Worm (Caenorhabditis elegans): ENCODE measurements around the gene B0554.5.

The B0554.5 gene

DNA sequence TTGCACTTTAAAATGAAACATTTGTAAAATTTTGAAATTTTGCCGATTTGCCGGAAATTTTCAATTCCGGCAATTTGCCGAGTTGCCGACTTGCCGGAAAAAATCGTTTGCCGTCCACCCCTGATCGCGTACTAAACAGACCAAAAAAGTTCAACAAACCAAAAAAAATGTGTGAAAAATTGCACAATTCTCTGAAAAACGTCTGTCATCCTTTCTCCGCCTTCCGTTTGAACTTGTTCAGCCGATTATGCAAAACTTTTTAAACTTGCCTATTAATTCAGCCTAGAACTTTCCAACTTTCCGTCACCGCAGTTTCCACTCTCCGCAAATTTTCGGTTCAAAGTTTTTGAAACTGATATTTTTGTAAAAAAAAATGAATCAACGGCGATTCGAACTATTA, at the start of gene B0554.5:
Gene B0554.5, plus strand, starts transcription at position 301 of the 400 bp plus-strand sequence.
- TF ChIP-seq ceh-36 (tag; optimal IDR thresholded peaks at IDR 0.05): no peak
- no peak for TF ChIP-seq tbx-37 (GFP tag; conservative IDR thresholded peaks at IDR 0.05)
- TF ChIP-seq ama-1 (optimal IDR thresholded peaks at IDR 0.05): no peak
- TF ChIP-seq aly-1 (tag; optimal IDR thresholded peaks at IDR 0.05): no peak
- TF ChIP-seq tra-4 (tag; optimal IDR thresholded peaks at IDR 0.05): no peak
- TF ChIP-seq hmg-4 (GFP tag; optimal IDR thresholded peaks at IDR 0.05): no peak
- no peak for TF ChIP-seq F13C5.2 (tag; optimal IDR thresholded peaks at IDR 0.05)
- no peak for TF ChIP-seq tbx-11 (GFP tag; IDR thresholded peaks at IDR 0.05)
- no peak for TF ChIP-seq flt-1 (GFP tag; IDR thresholded peaks at IDR 0.05)
- TF ChIP-seq sea-1 (GFP tag; conservative IDR thresholded peaks at IDR 0.05): no peak
- TF ChIP-seq scrt-1 (GFP tag; IDR thresholded peaks at IDR 0.05): no peak
- TF ChIP-seq hnd-1 (tag; optimal IDR thresholded peaks at IDR 0.05): no peak
- TF ChIP-seq ceh-13 (GFP tag; optimal IDR thresholded peaks at IDR 0.05): no peak
- no peak for TF ChIP-seq hmbx-1 (tag; optimal IDR thresholded peaks at IDR 0.05)
- TF ChIP-seq B0310.2 (tag; optimal IDR thresholded peaks at IDR 0.05): no peak

DNA sequence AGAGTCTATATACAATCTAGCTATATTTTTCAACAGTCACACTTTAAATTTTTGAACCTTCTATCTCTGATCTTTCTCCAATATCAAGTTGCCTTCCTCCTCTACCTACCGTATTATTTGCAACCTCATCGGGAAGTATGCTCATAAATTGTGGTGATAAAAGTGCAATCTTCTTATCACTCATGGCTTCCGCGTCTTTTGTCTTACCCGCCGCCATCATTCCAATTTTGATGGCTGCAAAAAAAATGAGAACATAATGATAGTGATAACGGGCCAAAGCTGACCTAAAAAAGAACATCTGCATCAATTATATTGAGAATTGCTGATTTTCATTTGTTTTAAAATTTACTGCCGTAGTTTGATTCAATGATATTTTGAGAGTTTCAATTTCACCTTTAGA, 47.5 kb upstream of the B0554.5 start:
- no peak for TF ChIP-seq pes-1 (GFP tag; IDR thresholded peaks at IDR 0.05)
- no peak for TF ChIP-seq hnd-1 (tag; optimal IDR thresholded peaks at IDR 0.05)
- no peak for TF ChIP-seq sea-1 (GFP tag; conservative IDR thresholded peaks at IDR 0.05)
- TF ChIP-seq ceh-36 (tag; optimal IDR thresholded peaks at IDR 0.05): no peak
- TF ChIP-seq tbx-37 (GFP tag; conservative IDR thresholded peaks at IDR 0.05): no peak

DNA sequence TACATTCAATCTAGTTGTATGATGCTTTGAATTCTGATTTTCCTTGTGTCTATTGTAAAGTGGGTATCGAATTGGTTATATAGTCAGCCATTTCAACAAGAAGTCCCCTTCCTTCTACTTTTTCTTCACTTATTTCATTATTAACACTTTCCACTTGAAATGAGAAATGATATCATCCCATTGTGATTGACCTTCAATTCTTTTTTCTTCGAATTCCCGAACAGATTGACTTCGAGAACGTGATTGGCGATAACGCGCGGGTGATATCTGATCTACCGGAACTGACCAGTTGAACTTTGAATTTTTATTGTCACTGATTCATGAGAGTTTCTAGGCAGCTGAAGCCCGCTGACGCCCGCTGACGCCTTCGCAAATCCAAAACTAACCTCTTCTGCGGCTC, 46.0 kb upstream of the B0554.5 start:
- TF ChIP-seq ceh-36 (tag; optimal IDR thresholded peaks at IDR 0.05) (no peak), aly-1 (tag; optimal IDR thresholded peaks at IDR 0.05) (no peak), pes-1 (GFP tag; IDR thresholded peaks at IDR 0.05) (no peak), tra-4 (tag; optimal IDR thresholded peaks at IDR 0.05) (no peak), ets-7 (tag; optimal IDR thresholded peaks at IDR 0.05) (no peak), flt-1 (GFP tag; IDR thresholded peaks at IDR 0.05) (no peak), B0310.2 (tag; optimal IDR thresholded peaks at IDR 0.05) (no peak), tbx-37 (GFP tag; conservative IDR thresholded peaks at IDR 0.05) (no peak), F13C5.2 (tag; optimal IDR thresholded peaks at IDR 0.05) (no peak), scrt-1 (GFP tag; IDR thresholded peaks at IDR 0.05) (no peak), hmbx-1 (tag; optimal IDR thresholded peaks at IDR 0.05) (no peak), sea-1 (GFP tag; conservative IDR thresholded peaks at IDR 0.05) (no peak), hmg-4 (GFP tag; optimal IDR thresholded peaks at IDR 0.05) (no peak), ama-1 (optimal IDR thresholded peaks at IDR 0.05) (no peak), tbx-11 (GFP tag; IDR thresholded peaks at IDR 0.05) (no peak), hnd-1 (tag; optimal IDR thresholded peaks at IDR 0.05) (no peak), ceh-13 (GFP tag; optimal IDR thresholded peaks at IDR 0.05) (no peak)

DNA sequence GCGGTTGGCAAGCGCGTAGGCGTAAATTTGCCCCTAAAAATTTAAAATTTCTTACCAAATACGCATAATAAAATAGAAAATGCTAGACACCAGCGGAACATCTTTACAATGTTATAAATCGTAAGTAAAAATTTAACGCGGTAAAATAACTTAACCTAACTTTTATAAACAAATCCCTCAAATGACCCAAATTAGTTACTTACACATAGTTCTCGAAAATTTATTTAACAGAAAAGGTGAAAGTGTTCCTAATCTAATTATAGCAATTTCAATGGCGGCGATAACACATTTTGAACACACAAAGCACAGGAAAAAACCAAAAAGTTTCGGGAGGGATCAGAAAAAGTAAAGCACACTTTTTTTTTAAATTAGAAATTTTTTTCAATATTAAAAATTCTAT, 44.1 kb upstream of the B0554.5 start, which contains the start of gene mltn-8:
Gene mltn-8, minus strand, starts transcription at position 101 of the 400 bp plus-strand sequence.
- TF ChIP-seq scrt-1 (GFP tag; IDR thresholded peaks at IDR 0.05) (no peak), tbx-11 (GFP tag; IDR thresholded peaks at IDR 0.05) (no peak), ceh-36 (tag; optimal IDR thresholded peaks at IDR 0.05) (no peak), flt-1 (GFP tag; IDR thresholded peaks at IDR 0.05) (no peak), ets-7 (tag; optimal IDR thresholded peaks at IDR 0.05) (no peak)

DNA sequence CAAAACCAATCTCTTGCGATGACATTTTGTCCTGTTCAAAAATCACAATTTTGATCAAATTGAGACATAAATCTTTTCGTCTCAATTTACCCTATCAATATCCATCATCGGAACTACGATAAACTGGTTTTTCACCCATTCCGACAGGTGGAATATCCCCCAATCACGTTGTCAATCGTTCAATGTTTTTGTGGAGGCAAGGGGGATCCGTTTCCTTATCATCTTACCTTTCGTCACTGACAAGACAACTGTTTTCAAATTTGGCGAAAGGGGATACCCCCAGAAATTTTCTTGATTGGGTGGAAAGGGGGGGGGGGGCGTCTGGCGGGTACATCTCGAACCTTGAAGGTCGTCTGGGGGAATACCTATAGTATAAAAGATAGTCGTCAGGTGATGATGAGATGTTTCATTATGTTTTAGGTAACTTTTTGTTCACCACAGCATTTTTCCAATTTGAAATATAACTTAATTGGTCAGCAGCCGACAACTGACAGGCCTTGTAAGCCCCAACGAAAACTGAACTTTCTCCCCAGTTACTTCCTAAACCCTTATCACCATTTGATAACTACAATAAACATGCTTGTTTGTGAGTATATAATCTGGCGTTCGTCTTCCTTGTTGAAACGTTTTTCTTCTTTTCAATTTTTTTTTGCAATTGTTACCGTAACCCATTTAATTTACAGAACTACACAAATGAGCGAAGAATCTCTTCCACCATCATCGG, 42.9 kb upstream of the B0554.5 start, which contains the start of gene ZK6.8:
Gene ZK6.8, plus strand, starts transcription at position 682 of the 724 bp plus-strand sequence.
- no peak for TF ChIP-seq ets-7 (tag; optimal IDR thresholded peaks at IDR 0.05)

DNA sequence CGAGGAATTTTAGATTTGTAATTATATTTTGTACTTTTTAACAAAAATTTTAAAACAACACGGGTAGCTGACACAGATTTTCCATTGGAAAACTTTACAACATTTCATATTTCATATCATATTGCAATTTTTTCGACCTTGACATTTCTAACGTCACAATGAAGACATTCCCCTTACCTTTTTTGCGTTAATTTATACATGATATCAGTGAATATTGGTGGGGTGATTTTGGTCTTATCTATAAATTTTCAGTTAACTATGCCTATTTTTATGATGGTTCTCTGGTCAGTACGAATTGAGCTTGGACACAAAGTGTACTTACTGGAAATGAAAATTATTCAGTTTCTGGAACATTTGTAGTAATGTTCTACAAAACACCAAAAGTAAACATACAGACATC, 39.7 kb upstream of the B0554.5 start:
- TF ChIP-seq flt-1 (GFP tag; IDR thresholded peaks at IDR 0.05) (no peak), hnd-1 (tag; optimal IDR thresholded peaks at IDR 0.05) (no peak), aly-1 (tag; optimal IDR thresholded peaks at IDR 0.05) (no peak), ceh-13 (GFP tag; optimal IDR thresholded peaks at IDR 0.05) (no peak), tbx-11 (GFP tag; IDR thresholded peaks at IDR 0.05) (no peak), tbx-37 (GFP tag; conservative IDR thresholded peaks at IDR 0.05) (no peak), tra-4 (tag; optimal IDR thresholded peaks at IDR 0.05) (no peak), hmg-4 (GFP tag; optimal IDR thresholded peaks at IDR 0.05) (no peak), F13C5.2 (tag; optimal IDR thresholded peaks at IDR 0.05) (no peak), pes-1 (GFP tag; IDR thresholded peaks at IDR 0.05) (no peak), ama-1 (optimal IDR thresholded peaks at IDR 0.05) (no peak), ets-7 (tag; optimal IDR thresholded peaks at IDR 0.05) (no peak)

DNA sequence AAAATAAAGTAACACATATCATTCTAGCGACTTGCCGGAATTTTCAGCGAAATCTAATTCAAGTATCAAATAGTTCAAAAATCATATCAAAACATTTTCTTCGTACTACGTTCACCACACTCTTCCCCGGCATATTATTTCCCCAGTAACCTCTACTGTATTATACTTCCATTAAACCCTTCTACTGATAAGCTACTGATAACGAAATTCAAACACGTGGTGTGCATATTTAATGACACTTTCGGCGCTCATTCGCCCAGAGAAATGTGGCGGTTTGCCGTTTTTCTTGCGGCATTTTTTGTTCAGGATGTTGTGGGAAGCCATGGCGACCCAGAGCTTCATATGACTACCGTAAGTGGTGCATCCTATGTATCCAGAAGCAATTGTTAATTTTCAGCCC, 38.8 kb upstream of the B0554.5 start, which contains the start of gene lipl-5:
Gene lipl-5, plus strand, starts transcription at position 259 of the 400 bp plus-strand sequence.
- TF ChIP-seq scrt-1 (GFP tag; IDR thresholded peaks at IDR 0.05) (no peak), aly-1 (tag; optimal IDR thresholded peaks at IDR 0.05) (no peak), hnd-1 (tag; optimal IDR thresholded peaks at IDR 0.05) (no peak), F13C5.2 (tag; optimal IDR thresholded peaks at IDR 0.05) (no peak), ceh-13 (GFP tag; optimal IDR thresholded peaks at IDR 0.05) (no peak), flt-1 (GFP tag; IDR thresholded peaks at IDR 0.05) (no peak), hmbx-1 (tag; optimal IDR thresholded peaks at IDR 0.05) (no peak), ets-7 (tag; optimal IDR thresholded peaks at IDR 0.05) (no peak), ceh-36 (tag; optimal IDR thresholded peaks at IDR 0.05) (no peak), pes-1 (GFP tag; IDR thresholded peaks at IDR 0.05) (no peak), tra-4 (tag; optimal IDR thresholded peaks at IDR 0.05) (no peak), tbx-11 (GFP tag; IDR thresholded peaks at IDR 0.05) (no peak), B0310.2 (tag; optimal IDR thresholded peaks at IDR 0.05) (no peak), ama-1 (optimal IDR thresholded peaks at IDR 0.05) (no peak), sea-1 (GFP tag; conservative IDR thresholded peaks at IDR 0.05) (no peak), tbx-37 (GFP tag; conservative IDR thresholded peaks at IDR 0.05) (no peak), hmg-4 (GFP tag; optimal IDR thresholded peaks at IDR 0.05) (no peak)

Data from whole organism, early embryonic.